Worm (Caenorhabditis elegans) whole organism, late embryonic: ENCODE measurements around the gene C07D8.6.

Source experiments
- K09A11.1 ChIP-seq: sonication (generic microtip); optimal IDR thresholded peaks from 2 replicates; lab custom pipeline; 2017; ENCODE audit warnings: antibody characterized with exemption, mild to moderate bottlenecking, missing genetic modification characterization, missing compliant biosample characterization; ENCODE audit not compliant: insufficient read depth
- ceh-9 ChIP-seq: sonication (generic microtip); optimal IDR thresholded peaks from 2 replicates; lab custom pipeline; 2016; ENCODE audit warnings: mild to moderate bottlenecking, missing genetic modification characterization, inconsistent platforms, missing compliant biosample characterization
- hlh-30 ChIP-seq: sonication (generic microtip); optimal IDR thresholded peaks from 2 replicates; lab custom pipeline; 2017; ENCODE audit warnings: antibody characterized with exemption, missing genetic modification characterization, missing compliant biosample characterization; ENCODE audit not compliant: insufficient read depth
- nfya-1 ChIP-seq: sonication (generic microtip); optimal IDR thresholded peaks from 2 replicates; lab custom pipeline; 2017; ENCODE audit warnings: missing genetic modification characterization, mild to moderate bottlenecking, missing compliant biosample characterization, antibody characterized with exemption, moderate library complexity
- nhr-11 ChIP-seq: fragments of 150-350 bp; optimal IDR thresholded peaks from 2 replicates; lab custom pipeline; 2014; ENCODE audit warnings: missing biosample characterization, missing genetic modification characterization
- rnt-1 ChIP-seq: sonication (generic microtip); optimal IDR thresholded peaks from 2 replicates; lab custom pipeline; 2016; ENCODE audit warnings: missing genetic modification characterization, missing compliant biosample characterization
- sox-4 ChIP-seq: sonication (generic microtip); optimal IDR thresholded peaks from 2 replicates; lab custom pipeline; 2017; ENCODE audit warnings: mild to moderate bottlenecking, missing genetic modification characterization, inconsistent platforms, missing compliant biosample characterization
- tbx-2 ChIP-seq: sonication (generic microtip); optimal IDR thresholded peaks from 2 replicates; lab custom pipeline; 2016; ENCODE audit warnings: missing genetic modification characterization, missing compliant biosample characterization

DNA sequence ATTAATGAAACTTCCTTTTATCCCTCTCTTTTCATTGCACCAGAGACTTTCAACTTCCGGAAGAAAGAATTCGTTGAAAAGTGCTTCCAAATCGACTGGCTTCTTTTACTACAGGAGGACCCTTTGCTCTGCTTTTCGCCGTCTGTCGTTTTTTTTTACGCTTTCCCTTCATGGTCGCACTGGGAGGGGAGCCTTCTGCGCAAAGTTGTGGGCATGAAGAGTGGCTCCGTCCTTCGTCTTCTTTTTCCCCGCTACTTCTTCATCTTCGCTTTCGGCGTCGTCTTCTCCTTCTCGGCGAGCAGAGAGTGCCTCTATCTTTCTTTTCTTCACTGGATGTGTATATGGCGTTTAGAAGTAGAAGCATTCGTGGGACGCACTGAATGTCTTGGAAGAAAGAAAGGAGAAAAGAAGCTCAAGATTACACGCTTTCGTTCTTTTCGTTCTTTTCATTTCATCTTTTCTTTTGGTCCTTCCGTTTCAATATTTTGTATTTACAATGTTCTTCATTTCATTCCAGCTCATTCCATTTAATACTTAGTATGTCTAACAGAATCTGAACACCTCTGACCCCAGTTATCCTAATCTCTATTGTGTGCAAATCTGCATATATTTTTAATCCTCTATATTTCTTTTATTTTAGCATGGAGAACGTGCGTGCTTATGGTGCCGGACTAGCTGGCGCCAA is 14.2 kb upstream of the C07D8.6 start, which contains the start of gene sng-1:
- TF ChIP-seq ceh-9 (no peak), sox-4 (no peak), hlh-30 (tag; lab: Kevin White, UChicago) (no peak), rnt-1 (tag; lab: Kevin White, UChicago) (no peak), nfya-1 (tag; lab: Kevin White, UChicago) (no peak), tbx-2 (no peak), nhr-11 (tag; lab: Kevin White, UChicago) (no peak), K09A11.1 (tag; lab: Kevin White, UChicago) (no peak)
